Fruit fly (Drosophila melanogaster) whole organism, wandering third instar larva: Measurements from ENCODE around the gene CG43367.

Source experiments
- Abd-B ChIP-seq: fragments of >200 bp; optimal IDR thresholded peaks from 2 replicates; lab custom pipeline; 2017; ENCODE audit warnings: missing biosample characterization, missing genetic modification characterization
- Dfd ChIP-seq: fragments of >200 bp; optimal IDR thresholded peaks from 2 replicates; lab custom pipeline; 2017; ENCODE audit warnings: missing biosample characterization, missing genetic modification characterization
- Dif ChIP-seq: fragments of 200-275, 200-300 bp; sonication (Bioruptor generic); optimal IDR thresholded peaks from 2 replicates; lab custom pipeline; 2018; ENCODE audit warnings: missing biosample characterization, missing genetic modification characterization; ENCODE audit not compliant: partially characterized antibody
- Hr78 ChIP-seq: fragments of >200 bp; optimal IDR thresholded peaks from 2 replicates; lab custom pipeline; 2017; ENCODE audit warnings: missing biosample characterization, missing genetic modification characterization
- Myc ChIP-seq: fragments of >200 bp; optimal IDR thresholded peaks from 2 replicates; lab custom pipeline; 2017
- br ChIP-seq: fragments of 200-800 bp; sonication (Bioruptor generic); optimal IDR thresholded peaks from 2 replicates; lab custom pipeline; 2016; ENCODE audit warnings: missing biosample characterization, missing genetic modification characterization
- dmrt93B ChIP-seq: fragments of 200-800 bp; sonication (Bioruptor generic); optimal IDR thresholded peaks from 2 replicates; lab custom pipeline; 2018; ENCODE audit warnings: missing biosample characterization, mild to moderate bottlenecking, missing genetic modification characterization
- fru ChIP-seq: fragments of 200-800 bp; sonication (Bioruptor generic); optimal IDR thresholded peaks from 3 replicates; lab custom pipeline; 2016; ENCODE audit warnings: missing biosample characterization, mild to moderate bottlenecking, missing genetic modification characterization
- lola ChIP-seq: fragments of >200 bp; optimal IDR thresholded peaks from 2 replicates; lab custom pipeline; 2017; ENCODE audit warnings: missing biosample characterization, missing genetic modification characterization
- psq ChIP-seq: fragments of 200-800 bp; sonication (Bioruptor generic); optimal IDR thresholded peaks from 3 replicates; lab custom pipeline; 2017; ENCODE audit warnings: missing biosample characterization, mild to moderate bottlenecking, missing genetic modification characterization, moderate library complexity
- usp ChIP-seq: fragments of >200 bp; optimal IDR thresholded peaks from 2 replicates; lab custom pipeline; 2017; ENCODE audit warnings: missing biosample characterization, missing genetic modification characterization

dm6 chr3L:4252862-4253610 is 59.2 kb downstream of the CG43367 start:
- TF ChIP-seq psq (GFP tag; lab: Kevin White, UChicago) (peak; percentile 84), Myc (lab: Kevin White, UChicago) (peak; percentile 28), br (GFP tag; lab: Kevin White, UChicago) (no peak), Abd-B (GFP tag; lab: Kevin White, UChicago) (no peak), lola (GFP tag; lab: Kevin White, UChicago) (no peak), dmrt93B (GFP tag; lab: Kevin White, UChicago) (no peak), Hr78 (GFP tag; lab: Kevin White, UChicago) (no peak), Dif (no peak), fru (peak; percentile 46), usp (GFP tag; lab: Kevin White, UChicago) (no peak), Dfd (no peak)
